Worm (Caenorhabditis elegans) whole organism, midembryonic: ENCODE results near the gene bud-31.

Experiments used
- T22C8.4 ChIP-seq: fragments of 200-800 bp; sonication (Bioruptor generic); IDR thresholded peaks from 2 replicates; pipeline ENCODE4 v1.3.6; 2022; ENCODE audit warnings: missing genetic modification characterization, missing compliant biosample characterization
- cog-1 ChIP-seq: sonication (generic microtip); optimal IDR thresholded peaks from 2 replicates; lab custom pipeline; 2016; ENCODE audit warnings: missing genetic modification characterization, missing compliant biosample characterization
- flt-1 ChIP-seq: fragments of 200-800 bp; sonication (Bioruptor generic); IDR thresholded peaks from 2 replicates; pipeline ENCODE4 v1.3.6; 2022; ENCODE audit warnings: missing genetic modification characterization, missing compliant biosample characterization
- klf-2 ChIP-seq: fragments of 200-800 bp; sonication (Bioruptor generic); conservative IDR thresholded peaks from 2 replicates; pipeline ENCODE4 v1.3.6; 2022; ENCODE audit warnings: missing genetic modification reagents, missing genetic modification characterization, missing compliant biosample characterization
- med-1 ChIP-seq: sonication (generic microtip); optimal IDR thresholded peaks from 2 replicates; lab custom pipeline; 2017; ENCODE audit warnings: missing genetic modification characterization, mild to moderate bottlenecking, missing compliant biosample characterization, antibody characterized with exemption, missing genetic modification reagents; ENCODE audit not compliant: insufficient read depth
- ref-1 ChIP-seq: fragments of 200-800 bp; sonication (Bioruptor generic); conservative IDR thresholded peaks from 2 replicates; pipeline ENCODE4 v1.3.6; 2022; ENCODE audit warnings: missing genetic modification reagents, missing genetic modification characterization, missing compliant biosample characterization
- tab-1 ChIP-seq: fragments of 200-800 bp; sonication (Bioruptor generic); IDR thresholded peaks from 2 replicates; pipeline ENCODE4 v1.3.6; 2022; ENCODE audit warnings: missing genetic modification characterization, missing compliant biosample characterization
- ztf-23 ChIP-seq: fragments of 200-800 bp; sonication (Bioruptor generic); IDR thresholded peaks from 2 replicates; pipeline ENCODE4 v1.3.6; 2022; ENCODE audit warnings: missing genetic modification reagents, missing genetic modification characterization, missing compliant biosample characterization
- ztf-29 ChIP-seq: fragments of 200-800 bp; sonication (Bioruptor generic); IDR thresholded peaks from 2 replicates; pipeline ENCODE4 v1.3.6; 2022; ENCODE audit warnings: missing genetic modification reagents, missing genetic modification characterization, missing compliant biosample characterization

bud-31 gene

DNA sequence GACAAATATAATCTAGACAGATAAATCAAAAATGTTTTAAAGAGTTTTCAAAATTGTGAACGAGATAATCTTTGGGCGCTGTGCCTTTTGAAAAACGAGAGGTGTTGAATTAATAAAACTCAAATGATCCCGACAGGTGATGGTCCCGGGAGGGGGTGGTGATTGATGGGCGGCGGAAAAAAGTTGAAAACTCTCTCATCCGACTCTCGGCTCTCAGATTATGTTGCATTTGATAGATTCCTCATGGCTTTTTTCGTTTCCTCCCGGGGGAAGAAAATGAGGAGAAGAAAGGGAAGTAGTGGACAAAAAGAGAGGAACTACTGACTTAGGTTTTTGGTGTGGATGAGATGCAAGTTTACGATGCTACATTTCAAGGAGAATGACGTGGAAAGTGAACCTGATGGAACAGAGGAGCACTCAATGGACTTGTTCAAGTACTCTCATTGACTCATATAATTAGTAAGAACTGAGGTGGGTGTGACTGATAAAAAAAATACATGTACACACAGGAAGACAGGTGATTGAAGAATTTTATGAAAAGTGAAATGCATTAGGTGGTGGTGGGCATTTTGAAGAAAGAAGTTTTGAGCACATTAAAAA, 35.1 kb upstream of the bud-31 start:
- TF ChIP-seq T22C8.4 (GFP tag; lab: Robert Waterston, UW) (no peak), ztf-23 (GFP tag; lab: Robert Waterston, UW) (no peak), tab-1 (GFP tag; lab: Robert Waterston, UW) (no peak), flt-1 (no peak), ref-1 (GFP tag; lab: Robert Waterston, UW) (no peak), cog-1 (no peak), med-1 (GFP tag; lab: Kevin White, UChicago) (no peak), klf-2 (GFP tag; lab: Robert Waterston, UW) (no peak), ztf-29 (GFP tag; lab: Robert Waterston, UW) (no peak)

DNA sequence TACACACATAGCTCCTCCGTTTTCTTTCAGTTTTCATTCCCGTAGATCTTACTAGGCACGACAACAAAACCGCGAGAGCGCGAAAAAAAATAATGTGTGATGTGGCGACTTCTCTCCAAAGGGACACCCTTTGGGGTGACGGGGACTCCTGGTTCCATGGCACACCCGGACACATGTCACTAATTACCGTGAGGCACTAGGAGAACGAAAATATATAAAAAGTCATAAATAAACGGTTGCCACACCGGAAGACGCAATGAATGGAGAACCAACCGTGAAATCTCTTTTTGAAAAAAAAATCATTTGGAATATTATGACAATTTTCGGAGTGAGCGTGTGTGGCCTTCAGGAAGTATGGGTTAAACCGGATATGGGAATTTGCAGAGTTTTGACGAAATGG, 34.1 kb upstream of the bud-31 start:
- TF ChIP-seq T22C8.4 (GFP tag; lab: Robert Waterston, UW) (no peak), ztf-23 (GFP tag; lab: Robert Waterston, UW) (no peak), flt-1 (no peak), ztf-29 (GFP tag; lab: Robert Waterston, UW) (no peak), ref-1 (GFP tag; lab: Robert Waterston, UW) (no peak), med-1 (GFP tag; lab: Kevin White, UChicago) (no peak), tab-1 (GFP tag; lab: Robert Waterston, UW) (no peak), klf-2 (GFP tag; lab: Robert Waterston, UW) (no peak), cog-1 (no peak)

DNA sequence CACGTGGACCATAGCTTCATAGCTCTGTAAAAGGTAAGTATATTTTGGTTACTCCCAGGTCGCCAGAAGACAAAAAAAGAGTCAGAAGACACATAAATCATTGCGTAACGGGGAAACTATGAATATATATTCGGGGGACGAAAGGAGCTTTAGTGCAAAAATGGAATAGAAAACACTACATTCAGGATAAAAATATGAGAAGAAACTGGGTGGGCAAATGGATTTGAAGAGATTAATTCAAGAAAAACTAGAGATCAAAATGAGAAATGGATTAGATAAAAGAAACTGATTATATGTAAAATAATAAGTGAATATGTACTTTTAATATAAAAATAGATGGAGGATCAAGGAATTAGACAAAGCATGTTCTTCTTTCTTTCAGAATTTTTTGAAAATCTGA, 31.1 kb upstream of the bud-31 start, which contains the start of gene C07A9.12:
TSS of gene C07A9.12 (minus strand) at position 101 of the 400 bp plus-strand sequence.
- TF ChIP-seq flt-1, result no peak
- TF ChIP-seq tab-1 (GFP tag; lab: Robert Waterston, UW), result no peak
- no peak for TF ChIP-seq klf-2 (GFP tag; lab: Robert Waterston, UW)
- no peak for TF ChIP-seq T22C8.4 (GFP tag; lab: Robert Waterston, UW)
- no peak for TF ChIP-seq ztf-29 (GFP tag; lab: Robert Waterston, UW)
- no peak for TF ChIP-seq ref-1 (GFP tag; lab: Robert Waterston, UW)
- TF ChIP-seq cog-1, result no peak
- TF ChIP-seq med-1 (GFP tag; lab: Kevin White, UChicago), result no peak
- no peak for TF ChIP-seq ztf-23 (GFP tag; lab: Robert Waterston, UW)

DNA sequence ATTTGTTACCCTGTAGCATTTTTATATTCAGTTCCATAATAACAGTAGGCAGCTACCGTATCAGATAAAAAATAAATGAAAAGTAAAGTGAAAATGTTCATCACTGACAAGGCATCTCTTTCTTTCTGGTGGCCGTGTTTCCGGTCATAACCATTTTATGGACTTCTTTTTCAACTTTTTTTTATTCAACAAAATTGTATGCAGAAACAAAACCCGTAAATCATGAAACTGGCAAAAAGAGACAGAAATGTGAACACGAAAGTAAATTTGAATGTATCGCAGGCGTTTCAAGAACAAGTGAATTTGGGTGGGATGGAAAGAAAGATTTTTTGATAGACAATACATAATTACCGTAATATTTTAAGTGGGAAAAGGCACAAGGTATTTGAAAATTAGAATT, 28.8 kb upstream of the bud-31 start, which contains the start of gene clec-162:
TSS of gene clec-162 (minus strand) at position 101 of the 400 bp plus-strand sequence.
- TF ChIP-seq ref-1 (GFP tag; lab: Robert Waterston, UW), result no peak
- TF ChIP-seq tab-1 (GFP tag; lab: Robert Waterston, UW), result no peak
- TF ChIP-seq flt-1, result no peak
- no peak for TF ChIP-seq ztf-29 (GFP tag; lab: Robert Waterston, UW)
- TF ChIP-seq ztf-23 (GFP tag; lab: Robert Waterston, UW), result no peak
- TF ChIP-seq cog-1, result no peak
- no peak for TF ChIP-seq klf-2 (GFP tag; lab: Robert Waterston, UW)
- no peak for TF ChIP-seq T22C8.4 (GFP tag; lab: Robert Waterston, UW)
- no peak for TF ChIP-seq med-1 (GFP tag; lab: Kevin White, UChicago)

DNA sequence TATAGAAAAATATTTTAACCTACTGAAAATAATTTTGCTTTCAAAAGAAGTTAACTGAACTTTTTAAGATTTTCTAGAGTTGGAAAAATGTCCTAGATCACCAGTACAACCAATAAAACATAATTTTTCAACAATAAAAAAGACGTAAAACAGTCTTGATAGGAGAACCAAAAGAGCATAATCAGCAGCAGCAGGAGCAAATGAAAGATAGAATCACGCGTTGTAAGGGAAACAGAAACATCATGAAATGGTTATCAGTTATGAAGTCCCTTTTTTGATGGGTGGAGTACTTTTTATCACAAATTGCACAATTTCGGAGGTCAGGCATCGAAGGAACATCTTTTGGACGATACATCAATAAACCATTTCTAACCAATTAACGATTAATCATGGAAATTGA, 25.7 kb upstream of the bud-31 start:
- TF ChIP-seq T22C8.4 (GFP tag; lab: Robert Waterston, UW) (no peak), ref-1 (GFP tag; lab: Robert Waterston, UW) (no peak), flt-1 (no peak), med-1 (GFP tag; lab: Kevin White, UChicago) (no peak), cog-1 (no peak)

DNA sequence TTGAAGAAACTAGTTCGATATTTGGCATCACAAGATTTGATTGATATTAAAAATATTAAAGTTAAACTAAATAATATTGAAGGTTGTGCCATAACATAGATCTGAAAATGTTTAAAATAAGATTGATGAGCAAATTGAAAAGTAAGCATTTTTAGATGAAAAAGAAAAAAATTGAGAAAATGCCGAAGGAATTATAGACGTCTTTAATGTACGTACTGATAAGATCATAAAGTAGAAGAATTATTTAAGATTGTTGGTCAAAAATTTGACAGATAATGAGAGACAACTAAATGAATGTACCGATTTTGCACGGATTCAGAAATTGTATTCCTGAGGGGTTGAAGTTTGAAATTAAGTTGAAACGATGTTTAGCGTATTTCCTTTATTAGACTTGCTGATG, 23.9 kb upstream of the bud-31 start, which contains the start of gene ncx-7:
TSS of gene ncx-7 (minus strand) at position 101 of the 400 bp plus-strand sequence.
- TF ChIP-seq flt-1 (no peak), klf-2 (GFP tag; lab: Robert Waterston, UW) (no peak), ref-1 (GFP tag; lab: Robert Waterston, UW) (no peak), cog-1 (no peak), ztf-29 (GFP tag; lab: Robert Waterston, UW) (no peak), med-1 (GFP tag; lab: Kevin White, UChicago) (no peak), ztf-23 (GFP tag; lab: Robert Waterston, UW) (no peak)

DNA sequence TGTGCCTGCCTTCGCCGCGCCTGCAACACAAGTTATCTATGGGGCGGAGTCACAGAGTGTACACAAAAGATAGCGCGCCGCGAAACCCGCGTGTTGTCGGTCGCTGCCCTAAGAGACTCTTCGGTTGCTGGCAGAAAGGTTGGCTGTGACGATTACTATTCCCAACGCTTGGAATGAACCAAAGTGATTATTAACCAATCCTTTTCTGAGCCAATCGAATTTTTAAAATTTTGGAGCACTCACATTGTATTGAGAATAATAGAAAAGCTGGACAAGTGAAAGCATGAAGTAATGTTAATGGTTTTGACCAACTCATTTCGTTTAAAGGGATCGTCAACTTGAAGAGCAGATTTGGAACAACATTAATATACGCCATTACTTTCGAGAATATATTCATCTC, 20.9 kb upstream of the bud-31 start:
- TF ChIP-seq flt-1, result no peak

DNA sequence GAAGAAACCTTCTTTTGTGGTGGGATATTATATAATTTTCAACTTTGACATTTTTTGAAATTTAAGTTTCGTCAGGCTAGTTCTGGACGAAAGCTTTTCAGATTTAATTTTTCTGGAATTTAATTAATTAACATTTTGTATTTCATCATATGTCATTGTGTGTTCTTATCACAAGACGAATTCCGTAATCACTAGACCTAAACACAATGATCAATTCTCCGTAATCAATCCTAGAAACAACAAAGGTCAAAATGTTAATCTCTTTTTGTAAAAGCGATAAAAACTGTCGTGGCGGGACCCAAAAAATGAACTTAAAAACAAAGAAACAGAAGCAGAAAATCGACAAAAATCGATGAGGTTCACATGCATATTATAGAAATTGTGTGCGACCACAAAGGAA, 18.4 kb upstream of the bud-31 start:
- TF ChIP-seq flt-1 (no peak), cog-1 (no peak), med-1 (GFP tag; lab: Kevin White, UChicago) (no peak), tab-1 (GFP tag; lab: Robert Waterston, UW) (no peak), ref-1 (GFP tag; lab: Robert Waterston, UW) (no peak), klf-2 (GFP tag; lab: Robert Waterston, UW) (no peak)

DNA sequence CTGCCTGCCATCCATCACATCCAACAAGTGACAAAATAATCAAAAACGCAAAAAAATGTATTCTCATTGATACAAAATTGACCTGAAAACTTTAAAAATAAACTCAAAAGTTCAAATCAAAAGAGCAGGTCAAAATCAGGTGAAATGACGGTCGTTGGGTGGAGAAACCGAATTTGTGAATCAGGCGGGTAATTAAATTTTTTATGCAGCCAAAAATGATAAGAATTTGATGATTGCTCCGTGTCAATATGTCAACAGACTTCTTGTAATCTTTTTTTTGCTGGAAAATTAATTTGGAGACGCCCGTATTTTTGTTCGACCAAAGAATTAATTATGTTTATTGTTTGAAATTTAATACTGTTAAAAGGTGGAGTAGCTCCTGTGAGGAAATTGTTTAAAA, 17.5 kb upstream of the bud-31 start, which contains the start of gene ncx-6:
TSS of gene ncx-6 (minus strand) at position 88 of the 400 bp plus-strand sequence.
- TF ChIP-seq ztf-29 (GFP tag; lab: Robert Waterston, UW) (no peak), flt-1 (no peak), ztf-23 (GFP tag; lab: Robert Waterston, UW) (no peak), ref-1 (GFP tag; lab: Robert Waterston, UW) (no peak), cog-1 (no peak), med-1 (GFP tag; lab: Kevin White, UChicago) (no peak), klf-2 (GFP tag; lab: Robert Waterston, UW) (no peak), T22C8.4 (GFP tag; lab: Robert Waterston, UW) (no peak), tab-1 (GFP tag; lab: Robert Waterston, UW) (no peak)

DNA sequence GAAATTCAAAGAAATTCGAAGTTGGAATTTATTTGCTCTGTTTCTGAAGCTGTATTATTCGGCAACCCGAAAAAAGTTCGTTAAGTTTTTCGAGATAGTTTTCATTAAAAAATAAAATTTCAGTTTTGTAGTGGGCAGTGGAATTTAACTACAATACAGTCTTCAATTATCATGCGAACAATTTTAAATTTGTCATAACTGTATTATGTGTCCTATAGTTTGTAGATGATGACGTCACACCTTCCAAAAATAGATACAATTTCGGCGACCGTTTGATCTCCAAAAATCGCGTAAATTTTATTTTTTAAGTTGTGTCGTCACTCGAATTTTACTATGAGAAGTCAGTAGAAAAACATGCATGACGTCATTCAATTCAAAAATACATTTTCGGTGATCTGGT, 16.9 kb upstream of the bud-31 start:
- no peak for TF ChIP-seq flt-1
- no peak for TF ChIP-seq klf-2 (GFP tag; lab: Robert Waterston, UW)
- no peak for TF ChIP-seq ztf-29 (GFP tag; lab: Robert Waterston, UW)
- TF ChIP-seq tab-1 (GFP tag; lab: Robert Waterston, UW), result no peak
- TF ChIP-seq ref-1 (GFP tag; lab: Robert Waterston, UW), result no peak
- TF ChIP-seq med-1 (GFP tag; lab: Kevin White, UChicago), result no peak
- no peak for TF ChIP-seq ztf-23 (GFP tag; lab: Robert Waterston, UW)
- TF ChIP-seq T22C8.4 (GFP tag; lab: Robert Waterston, UW), result no peak
- TF ChIP-seq cog-1, result no peak
